Worm (Caenorhabditis elegans) whole organism, L4 larva: ENCODE data around the gene K10H10.13.

Source experiments
- D1046.2 ChIP-seq: fragments of 200-800 bp; sonication (Bioruptor generic); IDR thresholded peaks from 2 replicates; pipeline ENCODE4 v1.3.6; 2022; ENCODE audit warnings: missing genetic modification characterization, missing compliant biosample characterization
- F37D6.2 ChIP-seq: sonication (generic microtip); optimal IDR thresholded peaks from 2 replicates; lab custom pipeline; 2016; ENCODE audit warnings: mild to moderate bottlenecking, missing genetic modification characterization, missing compliant biosample characterization
- T20F7.1 ChIP-seq: fragments of 200-800 bp; sonication (Bioruptor generic); optimal IDR thresholded peaks from 2 replicates; lab custom pipeline; 2018; ENCODE audit warnings: mild to moderate bottlenecking, missing genetic modification characterization, missing compliant biosample characterization
- T26A8.4 ChIP-seq: fragments of 200-800 bp; sonication (Bioruptor generic); IDR thresholded peaks from 2 replicates; pipeline ENCODE4 v1.3.6; 2022; ENCODE audit warnings: missing genetic modification characterization, missing compliant biosample characterization
- Y105C5A.15 ChIP-seq: fragments of 200-800 bp; sonication (Bioruptor generic); IDR thresholded peaks from 2 replicates; pipeline ENCODE4 v1.3.6; 2022; ENCODE audit warnings: missing genetic modification characterization, missing compliant biosample characterization
- Y5F2A.4 ChIP-seq: fragments of 200-800 bp; sonication (Bioruptor generic); optimal IDR thresholded peaks from 2 replicates; lab custom pipeline; 2018; ENCODE audit warnings: mild to moderate bottlenecking, missing genetic modification characterization, missing compliant biosample characterization
- ZK546.5 ChIP-seq, 2 experiments: sonication (generic microtip); optimal IDR thresholded peaks; 2 replicates each; lab custom pipeline; 2017; ENCODE audit warnings: missing biosample characterization in 2 of 2, missing genetic modification characterization in 2 of 2
- aha-1 ChIP-seq: fragments of 150-350 bp; peaks from one replicate; lab custom pipeline; 2014; ENCODE audit warnings: missing biosample characterization, missing genetic modification characterization
- aly-2 ChIP-seq: sonication (generic microtip); optimal IDR thresholded peaks from 2 replicates; lab custom pipeline; 2018; ENCODE audit warnings: missing biosample characterization, missing genetic modification characterization
- ceh-28 ChIP-seq: fragments of 150-350 bp; optimal IDR thresholded peaks from 2 replicates; lab custom pipeline; 2014; ENCODE audit warnings: missing biosample characterization, missing genetic modification reagents, missing genetic modification characterization
- ceh-44 ChIP-seq: fragments of 200-800 bp; sonication (Bioruptor generic); IDR thresholded peaks from 2 replicates; pipeline ENCODE4 v1.3.6; 2022; ENCODE audit warnings: missing genetic modification reagents, missing genetic modification characterization, missing compliant biosample characterization
- ctbp-1 ChIP-seq: fragments of 200-800 bp; sonication (Bioruptor generic); IDR thresholded peaks from 2 replicates; pipeline ENCODE4 v1.3.6; 2022; ENCODE audit warnings: missing genetic modification reagents, missing genetic modification characterization, missing compliant biosample characterization
- dmd-6 ChIP-seq: fragments of 200-800 bp; sonication (Bioruptor generic); IDR thresholded peaks from 2 replicates; pipeline ENCODE4 v1.3.6; 2022; ENCODE audit warnings: missing genetic modification reagents, missing genetic modification characterization, missing compliant biosample characterization
- dmd-8 ChIP-seq: fragments of 200-800 bp; sonication (Bioruptor generic); IDR thresholded peaks from 2 replicates; pipeline ENCODE4 v1.3.6; 2022; ENCODE audit warnings: missing genetic modification characterization, missing compliant biosample characterization
- dpl-1 ChIP-seq: fragments of 150-350 bp; optimal IDR thresholded peaks from 2 replicates; lab custom pipeline; 2014; ENCODE audit warnings: missing biosample characterization, missing genetic modification reagents, missing genetic modification characterization
- egl-27 ChIP-seq: sonication (generic microtip); optimal IDR thresholded peaks from 3 replicates; lab custom pipeline; 2017; ENCODE audit warnings: missing biosample characterization, missing genetic modification reagents, missing genetic modification characterization
- gei-8 ChIP-seq: fragments of 200-800 bp; sonication (Bioruptor generic); optimal IDR thresholded peaks from 2 replicates; lab custom pipeline; 2018; ENCODE audit warnings: mild to moderate bottlenecking, missing genetic modification characterization, missing compliant biosample characterization
- hif-1 ChIP-seq, 2 experiments: sonication (generic microtip); optimal IDR thresholded peaks; 2 replicates each; lab custom pipeline; 2016 to 2017; ENCODE audit warnings: missing compliant biosample characterization in 2 of 2, missing genetic modification characterization in 2 of 2, missing genetic modification reagents in 2 of 2, missing genotype in 2 of 2, mild to moderate bottlenecking in 1 of 2
- hlh-11 ChIP-seq: fragments of 200-800 bp; sonication (Bioruptor generic); optimal IDR thresholded peaks from 2 replicates; lab custom pipeline; 2018; ENCODE audit warnings: mild to moderate bottlenecking, missing genetic modification characterization, missing compliant biosample characterization
- hlh-30 ChIP-seq: sonication (generic microtip); optimal IDR thresholded peaks from 2 replicates; lab custom pipeline; 2017; ENCODE audit warnings: antibody characterized with exemption, mild to moderate bottlenecking, missing genetic modification characterization, missing compliant biosample characterization; ENCODE audit not compliant: insufficient read depth
- hmg-1.1 ChIP-seq: fragments of 200-800 bp; sonication (Bioruptor generic); IDR thresholded peaks from 2 replicates; pipeline ENCODE4 v1.3.6; 2022; ENCODE audit warnings: missing genetic modification reagents, missing genetic modification characterization, missing compliant biosample characterization
- lim-7 ChIP-seq: fragments of 200-800 bp; sonication (Bioruptor generic); IDR thresholded peaks from 2 replicates; pipeline ENCODE4 v1.3.6; 2022; ENCODE audit warnings: missing genetic modification characterization, missing compliant biosample characterization
- lin-15B ChIP-seq: fragments of 150-350 bp; sonication (generic microtip); optimal IDR thresholded peaks from 3 replicates; lab custom pipeline; 2014; ENCODE audit warnings: missing biosample characterization, missing genetic modification characterization
- lir-3 ChIP-seq: sonication (generic microtip); optimal IDR thresholded peaks from 2 replicates; lab custom pipeline; 2016; ENCODE audit warnings: mild to moderate bottlenecking, missing genetic modification characterization, missing compliant biosample characterization
- mxl-3 ChIP-seq: fragments of 200-800 bp; sonication (Bioruptor generic); optimal IDR thresholded peaks from 2 replicates; lab custom pipeline; 2018; ENCODE audit warnings: mild to moderate bottlenecking, missing genetic modification characterization, missing compliant biosample characterization
- nhr-102 ChIP-seq: sonication (generic microtip); optimal IDR thresholded peaks from 2 replicates; lab custom pipeline; 2016; ENCODE audit warnings: mild to moderate bottlenecking, missing genetic modification characterization, moderate library complexity, missing compliant biosample characterization
- pha-4 ChIP-seq, 2 experiments: fragments of 150-350 bp in 1 of 2; fragments of 200-800 bp in 1 of 2; sonication (Bioruptor generic) in 1 of 2; IDR thresholded peaks in 1 of 2; optimal IDR thresholded peaks in 1 of 2; 2 replicates each; pipeline versions ENCODE4 v1.3.6 to Lab custom; 2014 to 2022; ENCODE audit warnings: missing genetic modification characterization in 2 of 2, missing genetic modification reagents in 2 of 2, missing biosample characterization in 1 of 2, missing compliant biosample characterization in 1 of 2
- pqm-1 ChIP-seq: sonication (generic microtip); optimal IDR thresholded peaks from 2 replicates; lab custom pipeline; 2017; ENCODE audit warnings: missing biosample characterization, missing genetic modification characterization
- sdz-12 ChIP-seq: fragments of 200-800 bp; sonication (Bioruptor generic); optimal IDR thresholded peaks from 2 replicates; lab custom pipeline; 2018; ENCODE audit warnings: mild to moderate bottlenecking, missing genetic modification characterization, missing compliant biosample characterization
- snpc-1.2 ChIP-seq: fragments of 200-800 bp; sonication (Bioruptor generic); IDR thresholded peaks from 2 replicates; pipeline ENCODE4 v1.3.6; 2022; ENCODE audit warnings: missing genetic modification reagents, missing genetic modification characterization, missing compliant biosample characterization
- spr-1 ChIP-seq: sonication (generic microtip); optimal IDR thresholded peaks from 2 replicates; lab custom pipeline; 2016; ENCODE audit warnings: mild to moderate bottlenecking, missing genetic modification characterization, missing compliant biosample characterization
- spr-3 ChIP-seq: fragments of 200-800 bp; sonication (Bioruptor generic); optimal IDR thresholded peaks from 2 replicates; lab custom pipeline; 2018; ENCODE audit warnings: mild to moderate bottlenecking, missing genetic modification characterization, missing compliant biosample characterization
- tag-97 ChIP-seq: fragments of 200-800 bp; sonication (Bioruptor generic); IDR thresholded peaks from 2 replicates; pipeline ENCODE4 v1.3.6; 2022; ENCODE audit warnings: missing genetic modification characterization, missing compliant biosample characterization
- ztf-7 ChIP-seq: fragments of 150-350 bp; optimal IDR thresholded peaks from 2 replicates; lab custom pipeline; 2014; ENCODE audit warnings: missing biosample characterization, missing genetic modification characterization

Gene K10H10.13

DNA sequence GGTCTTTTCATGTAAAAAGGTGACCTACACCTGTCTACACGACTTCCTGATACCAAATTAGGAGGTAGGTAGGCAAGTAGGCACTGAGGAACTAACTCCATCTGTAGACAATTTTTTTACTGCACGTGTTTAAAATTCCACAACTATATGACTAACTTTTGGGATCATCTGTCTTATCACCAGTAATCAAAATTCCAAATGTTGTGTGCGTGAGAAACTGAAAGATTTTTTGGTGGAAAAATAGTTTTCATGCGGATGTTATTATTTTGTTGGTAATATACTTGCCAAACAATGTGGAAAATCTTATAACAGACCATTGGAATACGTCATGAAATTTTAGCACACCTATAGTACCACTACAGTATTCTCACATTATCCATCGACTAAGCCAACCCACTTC is at the start of gene K10H10.13:
Gene K10H10.13, minus strand, starts transcription at position 101 of the 400 bp plus-strand sequence.
- TF ChIP-seq tag-97 (GFP tag; lab: Robert Waterston, UW): no peak

DNA sequence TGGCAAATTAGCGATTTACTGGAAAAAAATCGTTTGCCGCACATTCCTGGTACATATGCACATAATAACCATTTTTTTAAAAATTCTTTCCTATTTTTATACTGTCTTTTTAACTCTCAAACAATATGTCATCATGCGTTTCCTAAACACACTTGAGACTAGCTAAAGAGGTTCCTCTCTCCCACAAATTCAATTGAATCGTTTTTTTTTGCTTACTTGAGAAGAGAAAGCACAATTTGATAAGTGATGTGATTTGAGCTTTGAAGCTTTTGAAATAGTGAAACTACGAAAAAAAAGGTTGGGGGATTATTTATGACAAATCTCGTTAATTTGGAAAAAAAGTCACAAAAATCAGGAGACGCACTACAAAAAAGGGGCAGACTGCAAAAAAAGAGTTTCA is 43.9 kb upstream of the K10H10.13 start:
- no peak for TF ChIP-seq dpl-1
- no peak for TF ChIP-seq sdz-12 (GFP tag; lab: Kevin White, UChicago)
- peak; percentile 30 for TF ChIP-seq aha-1 (tag; lab: Kevin White, UChicago)
- 0 out of 2 replicates have a peak, but pooled peaks have one; percentile 18 for TF ChIP-seq ctbp-1 (GFP tag; lab: Robert Waterston, UW)
- TF ChIP-seq mxl-3: no peak
- TF ChIP-seq aly-2: no peak
- TF ChIP-seq, all 104 proteins: peak for 2

DNA sequence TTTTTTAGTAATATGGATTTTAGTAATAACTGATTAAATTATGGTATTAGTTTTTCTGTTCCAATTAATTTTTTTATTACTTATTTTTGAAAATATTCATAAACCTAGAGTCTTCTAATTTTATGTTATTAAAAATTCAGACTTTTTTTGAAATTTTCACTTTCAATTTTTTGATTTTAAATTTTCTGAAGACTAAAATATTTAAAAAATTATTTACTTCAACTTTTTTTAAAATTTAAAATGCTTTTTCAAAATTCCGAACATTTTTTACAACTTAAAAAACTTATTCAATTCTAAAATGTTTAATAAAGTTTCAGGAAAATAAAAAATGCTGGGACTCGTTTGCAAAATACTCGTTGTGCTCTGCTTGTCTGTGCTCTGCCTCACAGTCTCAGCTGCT is 39.5 kb upstream of the K10H10.13 start, which contains the start of gene nlp-41:
Gene nlp-41, plus strand, starts transcription at position 301 of the 400 bp plus-strand sequence.
- TF ChIP-seq ztf-7 (tag; lab: Kevin White, UChicago): no peak
- TF ChIP-seq dmd-8 (GFP tag; lab: Robert Waterston, UW): no peak
- no peak for TF ChIP-seq ZK546.5 (tag; optimal IDR thresholded peaks at IDR 0.05; lab: Kevin White, UChicago)
- TF ChIP-seq F37D6.2 (tag; lab: Kevin White, UChicago): no peak
- TF ChIP-seq Y5F2A.4: no peak
- TF ChIP-seq lir-3 (tag; lab: Kevin White, UChicago): no peak

DNA sequence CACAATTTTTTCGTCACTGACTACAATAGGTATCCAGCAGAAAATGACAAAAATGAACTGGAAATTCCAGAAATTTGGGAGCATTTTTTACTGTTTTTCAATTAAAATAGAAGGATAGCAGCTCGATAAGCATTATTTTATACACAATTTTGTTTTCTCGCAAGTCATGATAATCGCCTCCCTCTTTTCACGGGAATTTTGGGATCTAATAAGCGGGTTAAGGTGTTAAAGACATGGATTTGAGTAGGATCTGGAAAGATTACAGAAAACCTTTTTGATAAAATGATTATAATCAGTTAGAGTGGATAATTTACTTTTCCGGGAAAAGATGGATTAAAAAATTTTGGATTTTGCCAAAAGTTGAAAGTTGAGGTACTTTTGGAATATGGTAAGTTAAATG is 37.6 kb upstream of the K10H10.13 start, which contains the start of gene gcy-29:
Gene gcy-29, minus strand, starts transcription at position 101 of the 400 bp plus-strand sequence.
- no peak for TF ChIP-seq lin-15B (tag; lab: Kevin White, UChicago)
- no peak for TF ChIP-seq egl-27 (tag; lab: Kevin White, UChicago)
- TF ChIP-seq hif-1 (tag; optimal IDR thresholded peaks at IDR 0.05; lab: Kevin White, UChicago): no peak
- TF ChIP-seq hlh-30 (tag; lab: Kevin White, UChicago): no peak
- TF ChIP-seq Y5F2A.4: no peak
- no peak for TF ChIP-seq sdz-12 (GFP tag; lab: Kevin White, UChicago)
- TF ChIP-seq Y105C5A.15: no peak
- no peak for TF ChIP-seq spr-1
- TF ChIP-seq dmd-6 (GFP tag; lab: Robert Waterston, UW): no peak
- no peak for TF ChIP-seq hmg-1.1 (GFP tag; lab: Robert Waterston, UW)
- no peak for TF ChIP-seq ceh-28 (tag; lab: Kevin White, UChicago)
- no peak for TF ChIP-seq ceh-44 (GFP tag; lab: Robert Waterston, UW)
- TF ChIP-seq pha-4 (GFP tag; IDR thresholded peaks at IDR 0.05; lab: Robert Waterston, UW): no peak
- no peak for TF ChIP-seq pha-4 (tag; optimal IDR thresholded peaks at IDR 0.05; lab: Kevin White, UChicago)
- no peak for TF ChIP-seq spr-3
- TF ChIP-seq lim-7 (GFP tag; lab: Robert Waterston, UW): no peak
- TF ChIP-seq hlh-11 (tag; lab: Kevin White, UChicago): no peak

DNA sequence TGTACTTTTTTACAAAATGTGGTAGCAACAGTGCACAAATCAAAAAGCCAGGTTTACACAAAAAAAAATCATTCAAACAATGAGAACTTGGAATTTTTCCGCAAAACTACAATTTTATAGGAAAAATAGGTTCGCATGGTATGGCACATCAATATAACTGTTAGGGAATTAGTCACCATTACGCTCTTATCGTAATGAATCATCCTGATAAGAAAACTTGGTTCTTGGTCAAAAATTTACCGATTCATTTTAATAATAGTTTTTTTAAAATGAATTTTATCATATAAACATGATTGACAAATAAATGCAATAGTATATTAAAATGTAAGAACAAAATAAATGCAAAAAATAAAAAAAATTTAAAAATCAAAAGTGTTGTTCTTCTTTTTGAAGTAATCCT is 29.5 kb upstream of the K10H10.13 start:
- TF ChIP-seq lin-15B (tag; lab: Kevin White, UChicago): no peak
- peak; percentile 88 for TF ChIP-seq aha-1 (tag; lab: Kevin White, UChicago)
- peak; percentile 38 for TF ChIP-seq pqm-1
- TF ChIP-seq T26A8.4: no peak
- TF ChIP-seq, all 104 proteins: peak for 2

DNA sequence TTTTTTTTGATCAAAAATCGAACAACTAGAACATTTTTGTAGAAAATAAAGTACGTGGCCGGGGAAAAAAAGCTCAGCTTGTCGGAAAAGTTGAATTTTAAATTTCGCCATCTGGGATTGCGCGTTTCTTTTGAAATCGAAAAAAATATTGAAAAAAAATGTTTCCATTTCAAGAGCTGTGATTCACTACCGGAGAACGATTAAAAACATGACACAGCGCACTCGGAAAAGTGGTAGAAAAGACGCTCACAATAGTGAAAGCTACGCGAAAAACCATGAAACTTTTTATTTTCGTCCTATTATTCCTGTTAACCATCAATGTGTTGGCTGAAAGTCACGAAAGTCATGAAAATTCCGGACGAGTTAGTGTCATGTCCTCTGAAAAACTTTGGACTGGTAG is 26.6 kb upstream of the K10H10.13 start, which contains the start of the genes clec-147 and C04H5.7:
Gene clec-147, minus strand, starts transcription at position 101 of the 400 bp plus-strand sequence.
Gene C04H5.7, plus strand, starts transcription at position 219 of the 400 bp plus-strand sequence.
- TF ChIP-seq mxl-3 (no peak), nhr-102 (no peak), gei-8 (GFP tag; lab: Kevin White, UChicago) (no peak), T20F7.1 (GFP tag; lab: Kevin White, UChicago) (no peak), pha-4 (GFP tag; IDR thresholded peaks at IDR 0.05; lab: Robert Waterston, UW) (no peak), pha-4 (tag; optimal IDR thresholded peaks at IDR 0.05; lab: Kevin White, UChicago) (no peak), F37D6.2 (tag; lab: Kevin White, UChicago) (no peak), snpc-1.2 (no peak), D1046.2 (GFP tag; lab: Robert Waterston, UW) (no peak), ceh-28 (tag; lab: Kevin White, UChicago) (no peak)
